Fruit fly (Drosophila melanogaster) whole organism, prepupa: ENCODE data around the gene Stt3A.

Experiments used
- Blimp-1 ChIP-seq: fragments of 200-800 bp; sonication (Bioruptor generic); optimal IDR thresholded peaks from 3 replicates; lab custom pipeline; 2017; ENCODE audit warnings: missing biosample characterization, missing genetic modification characterization, mild to moderate bottlenecking, moderate library complexity, missing genetic modification reagents
- CG10631 ChIP-seq: fragments of 200-800 bp; sonication (Bioruptor generic); optimal IDR thresholded peaks from 2 replicates; lab custom pipeline; 2016; ENCODE audit warnings: missing biosample characterization, missing genetic modification characterization
- CG11294 ChIP-seq: fragments of 200-800 bp; sonication (Bioruptor generic); IDR thresholded peaks from 2 replicates; pipeline ENCODE4 v1.3.6; 2022; ENCODE audit warnings: missing biosample characterization, missing genetic modification characterization
- CG11762 ChIP-seq: fragments of 200-800 bp; sonication (Bioruptor generic); optimal IDR thresholded peaks from 3 replicates; lab custom pipeline; 2016; ENCODE audit warnings: missing biosample characterization, missing genetic modification characterization; ENCODE audit not compliant: insufficient read depth
- CG11902 ChIP-seq: fragments of 200-800 bp; sonication (Bioruptor generic); optimal IDR thresholded peaks from 3 replicates; lab custom pipeline; 2016; ENCODE audit warnings: missing biosample characterization, missing genetic modification characterization
- CG15336 ChIP-seq: fragments of 200-800 bp; sonication (Bioruptor generic); IDR thresholded peaks from 2 replicates; pipeline ENCODE4 v1.3.6; 2022; ENCODE audit warnings: missing biosample characterization, missing genetic modification characterization
- CG1621 ChIP-seq: fragments of 200-800 bp; sonication (Bioruptor generic); optimal IDR thresholded peaks from 3 replicates; lab custom pipeline; 2018; ENCODE audit warnings: missing biosample characterization, mild to moderate bottlenecking, missing genetic modification characterization
- CG16779 ChIP-seq: fragments of 200-800 bp; sonication (Bioruptor generic); optimal IDR thresholded peaks from 3 replicates; lab custom pipeline; 2017; ENCODE audit warnings: missing biosample characterization, mild to moderate bottlenecking, missing genetic modification characterization
- CG3032 ChIP-seq: fragments of 200-800 bp; optimal IDR thresholded peaks from 2 replicates; lab custom pipeline; 2019; ENCODE audit warnings: missing biosample characterization, mild to moderate bottlenecking, missing genetic modification characterization, moderate library complexity
- CG32006 ChIP-seq: fragments of 200-800 bp; sonication (Bioruptor generic); optimal IDR thresholded peaks from 3 replicates; lab custom pipeline; 2017; ENCODE audit warnings: missing biosample characterization, mild to moderate bottlenecking, missing genetic modification characterization
- CG3919 ChIP-seq: fragments of 200-800 bp; sonication (Bioruptor generic); optimal IDR thresholded peaks from 3 replicates; lab custom pipeline; 2016; ENCODE audit warnings: missing biosample characterization, missing genetic modification characterization
- CG6163 ChIP-seq: fragments of 200-800 bp; sonication (Bioruptor generic); IDR thresholded peaks from 3 replicates; pipeline ENCODE4 v1.3.6; 2022; ENCODE audit warnings: missing biosample characterization, missing genetic modification characterization
- CG6276 ChIP-seq: fragments of 200-800 bp; sonication (Bioruptor generic); optimal IDR thresholded peaks from 2 replicates; lab custom pipeline; 2017; ENCODE audit warnings: missing biosample characterization, mild to moderate bottlenecking, missing genetic modification characterization
- CG6792 ChIP-seq: fragments of 200-800 bp; sonication (Bioruptor generic); optimal IDR thresholded peaks from 3 replicates; lab custom pipeline; 2016; ENCODE audit warnings: missing biosample characterization, missing genetic modification characterization
- CG6808 ChIP-seq: fragments of 200-800 bp; sonication (Bioruptor generic); optimal IDR thresholded peaks from 3 replicates; lab custom pipeline; 2017; ENCODE audit warnings: missing biosample characterization, missing genetic modification characterization, mild to moderate bottlenecking, moderate library complexity, missing genetic modification reagents
- CG7368 ChIP-seq: fragments of 200-800 bp; sonication (Bioruptor generic); optimal IDR thresholded peaks from 3 replicates; lab custom pipeline; 2016; ENCODE audit warnings: missing biosample characterization, missing genetic modification characterization
- CG8119 ChIP-seq: fragments of 200-800 bp; sonication (Bioruptor generic); IDR thresholded peaks from 3 replicates; pipeline ENCODE4 v1.3.6; 2022; ENCODE audit warnings: missing biosample characterization, missing genetic modification characterization
- CG8632 ChIP-seq: fragments of 200-800 bp; sonication (Bioruptor generic); optimal IDR thresholded peaks from 3 replicates; lab custom pipeline; 2016; ENCODE audit warnings: missing biosample characterization, missing genetic modification characterization
- CG9139 ChIP-seq: fragments of 200-800 bp; sonication (Bioruptor generic); optimal IDR thresholded peaks from 3 replicates; lab custom pipeline; 2017; ENCODE audit warnings: missing biosample characterization, mild to moderate bottlenecking, missing genetic modification characterization
- Eip78C ChIP-seq: fragments of 200-800 bp; sonication (Bioruptor generic); peaks from one replicate; lab custom pipeline; 2016; ENCODE audit warnings: missing biosample characterization, missing genetic modification characterization
- Eip93F ChIP-seq: fragments of 200-800 bp; sonication (Bioruptor generic); optimal IDR thresholded peaks from 2 replicates; lab custom pipeline; 2016; ENCODE audit warnings: missing biosample characterization, mild to moderate bottlenecking, missing genetic modification characterization
- Ets96B ChIP-seq: fragments of 200-800 bp; optimal IDR thresholded peaks from 2 replicates; lab custom pipeline; 2019; ENCODE audit warnings: missing biosample characterization, mild to moderate bottlenecking, missing genetic modification characterization, moderate library complexity
- Gug ChIP-seq: fragments of 200-800 bp; sonication (Bioruptor generic); IDR thresholded peaks from 2 replicates; pipeline ENCODE4 v1.3.6; 2022; ENCODE audit warnings: missing biosample characterization, missing genetic modification characterization
- Hr39 ChIP-seq: fragments of 200-800 bp; sonication (Bioruptor generic); optimal IDR thresholded peaks from 2 replicates; lab custom pipeline; 2016; ENCODE audit warnings: missing biosample characterization, missing genetic modification characterization
- Lpt ChIP-seq: fragments of 200-800 bp; sonication (Bioruptor generic); optimal IDR thresholded peaks from 3 replicates; lab custom pipeline; 2016; ENCODE audit warnings: missing biosample characterization, missing genetic modification characterization
- Met ChIP-seq: fragments of 200-800 bp; sonication (Bioruptor generic); optimal IDR thresholded peaks from 3 replicates; lab custom pipeline; 2016; ENCODE audit warnings: missing biosample characterization, missing genetic modification characterization
- Sox14 ChIP-seq: fragments of 200-800 bp; sonication (Bioruptor generic); optimal IDR thresholded peaks from 3 replicates; lab custom pipeline; 2016; ENCODE audit warnings: missing biosample characterization, missing genetic modification characterization
- Sox15 ChIP-seq: fragments of 200-800 bp; sonication (Bioruptor generic); optimal IDR thresholded peaks from 3 replicates; lab custom pipeline; 2016; ENCODE audit warnings: missing biosample characterization, missing genetic modification characterization
- achi ChIP-seq: fragments of 200-800 bp; sonication (Bioruptor generic); optimal IDR thresholded peaks from 3 replicates; lab custom pipeline; 2016; ENCODE audit warnings: missing biosample characterization, missing genetic modification characterization
- acj6 ChIP-seq: fragments of 200-800 bp; sonication (Bioruptor generic); optimal IDR thresholded peaks from 3 replicates; lab custom pipeline; 2016; ENCODE audit warnings: missing biosample characterization, missing genetic modification characterization
- dac ChIP-seq: fragments of 200-800 bp; sonication (Bioruptor generic); optimal IDR thresholded peaks from 2 replicates; lab custom pipeline; 2017; ENCODE audit warnings: missing biosample characterization, mild to moderate bottlenecking, missing genetic modification characterization
- dsx ChIP-seq: fragments of 200-800 bp; optimal IDR thresholded peaks from 3 replicates; lab custom pipeline; 2019; ENCODE audit warnings: missing biosample characterization, mild to moderate bottlenecking, missing genetic modification characterization, moderate library complexity; ENCODE audit not compliant: poor library complexity, severe bottlenecking
- eg ChIP-seq: fragments of 200-800 bp; sonication (Bioruptor generic); IDR thresholded peaks from 3 replicates; pipeline ENCODE4 v1.3.6; 2022; ENCODE audit warnings: missing biosample characterization, missing genetic modification characterization
- esn ChIP-seq: fragments of 200-800 bp; sonication (Bioruptor generic); optimal IDR thresholded peaks from 2 replicates; lab custom pipeline; 2016; ENCODE audit warnings: missing biosample characterization, mild to moderate bottlenecking, missing genetic modification characterization, moderate library complexity
- fd85E ChIP-seq: fragments of 200-800 bp; sonication (Bioruptor generic); optimal IDR thresholded peaks from 3 replicates; lab custom pipeline; 2016; ENCODE audit warnings: missing biosample characterization, missing genetic modification characterization
- lz ChIP-seq: fragments of 200-800 bp; sonication (Bioruptor generic); optimal IDR thresholded peaks from 3 replicates; lab custom pipeline; 2016; ENCODE audit warnings: missing biosample characterization, missing genetic modification characterization
- net ChIP-seq: fragments of 200-800 bp; sonication (Bioruptor generic); optimal IDR thresholded peaks from 3 replicates; lab custom pipeline; 2016; ENCODE audit warnings: missing biosample characterization, missing genetic modification characterization
- pdm3 ChIP-seq: fragments of 200-800 bp; sonication (Bioruptor generic); optimal IDR thresholded peaks from 3 replicates; lab custom pipeline; 2016; ENCODE audit warnings: missing biosample characterization, missing genetic modification characterization
- spab ChIP-seq: fragments of 200-800 bp; sonication (Bioruptor generic); optimal IDR thresholded peaks from 2 replicates; lab custom pipeline; 2017; ENCODE audit warnings: missing biosample characterization, mild to moderate bottlenecking, missing genetic modification characterization, missing genetic modification reagents
- ss ChIP-seq, 2 experiments: fragments of 200-800 bp; sonication (Bioruptor generic); optimal IDR thresholded peaks; 2 replicates in 1 of 2; 3 replicates in 1 of 2; lab custom pipeline; 2017 to 2018; ENCODE audit warnings: mild to moderate bottlenecking in 2 of 2, missing biosample characterization in 2 of 2, missing genetic modification characterization in 2 of 2, moderate library complexity in 1 of 2
- svp ChIP-seq: fragments of 200-800 bp; sonication (Bioruptor generic); peaks from one replicate; lab custom pipeline; 2016; ENCODE audit warnings: missing biosample characterization, missing genetic modification characterization
- vri ChIP-seq: fragments of 200-800 bp; sonication (Bioruptor generic); optimal IDR thresholded peaks from 3 replicates; lab custom pipeline; 2016; ENCODE audit warnings: missing biosample characterization, mild to moderate bottlenecking, missing genetic modification characterization

Stt3A gene

DNA sequence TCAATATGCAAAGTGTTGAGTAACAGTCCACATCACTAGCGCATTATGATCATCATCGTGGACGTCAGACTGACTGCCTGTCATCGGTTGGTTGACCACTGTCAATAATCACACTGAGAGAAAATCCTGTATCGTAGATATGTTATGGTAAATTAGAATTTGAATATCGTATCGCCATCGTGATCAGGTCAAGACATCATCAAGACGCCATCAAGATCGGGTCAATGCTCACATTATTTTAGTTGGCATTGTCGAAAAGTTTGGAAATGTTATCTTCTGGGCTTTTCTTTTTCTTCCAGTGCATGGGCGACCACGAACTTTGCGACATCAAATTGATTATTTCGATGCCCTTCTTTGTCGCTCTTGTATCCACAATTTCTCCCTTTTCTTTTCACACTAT, 5.3 kb upstream of the Stt3A start (continued):
- TF ChIP-seq CG10631 (GFP tag; lab: Kevin White, UChicago) (peak; percentile 80), net (peak; percentile 80), CG3032 (peak; percentile 63), CG32006 (GFP tag; lab: Kevin White, UChicago) (peak; percentile 84), Sox14 (GFP tag; lab: Kevin White, UChicago) (peak; percentile 91), dsx (GFP tag; lab: Kevin White, UChicago) (peak; percentile 66), Eip93F (GFP tag; lab: Kevin White, UChicago) (peak; percentile 14), Blimp-1 (GFP tag; lab: Kevin White, UChicago) (peak; percentile 59), CG11902 (GFP tag; lab: Kevin White, UChicago) (peak; percentile 65), CG8632 (GFP tag; lab: Kevin White, UChicago) (peak; percentile 87), fd85E (peak; percentile 66), Sox15 (peak; percentile 79), Hr39 (GFP tag; lab: Kevin White, UChicago) (peak; percentile 89), CG7368 (GFP tag; lab: Kevin White, UChicago) (peak; percentile 77), CG6276 (GFP tag; lab: Kevin White, UChicago) (peak; percentile 77), spab (peak; percentile 56)

DNA sequence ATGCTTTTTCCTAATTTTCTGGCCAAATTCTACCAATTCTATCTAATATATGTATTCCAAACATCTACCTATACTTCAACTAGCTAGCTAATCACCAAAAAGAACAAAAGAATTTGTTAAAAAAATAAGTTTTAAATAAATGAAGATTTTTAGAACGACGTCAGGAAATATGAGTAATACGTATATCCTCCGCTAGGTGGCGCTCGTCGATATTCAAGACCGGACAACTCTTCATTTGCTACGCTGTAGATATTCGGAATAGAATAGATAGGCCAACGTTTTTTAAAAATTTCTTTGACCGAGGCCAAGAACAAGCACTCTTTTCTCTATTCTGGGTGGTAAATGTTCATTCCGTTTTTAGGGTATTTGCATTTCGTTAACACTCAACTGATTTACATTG, 4.7 kb upstream of the Stt3A start:
- peak; percentile 28 for TF ChIP-seq Eip78C (GFP tag; lab: Kevin White, UChicago)
- TF ChIP-seq Ets96B = no peak
- TF ChIP-seq, all 60 proteins: peak for 1

DNA sequence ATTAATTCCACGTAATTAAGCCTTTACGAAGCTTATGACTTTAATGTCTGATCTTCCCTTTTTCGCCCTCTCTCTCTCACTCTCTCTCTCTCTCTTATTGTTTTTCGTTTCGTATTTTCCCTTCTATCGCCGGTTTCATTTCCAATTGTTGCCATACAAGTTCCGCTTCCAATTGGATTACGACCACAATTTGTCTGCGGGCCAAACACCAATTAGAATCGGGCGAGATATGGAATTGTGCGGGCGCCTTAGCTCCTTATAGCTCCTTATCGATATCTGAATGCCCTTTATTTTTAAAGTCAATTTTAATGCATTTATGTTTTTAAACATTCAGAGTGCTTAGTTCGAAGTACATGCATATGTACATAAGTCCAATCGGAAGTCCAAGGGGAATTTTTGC, 3.0 kb upstream of the Stt3A start:
- no peak for TF ChIP-seq Sox15
- no peak for TF ChIP-seq CG32006 (GFP tag; lab: Kevin White, UChicago)

DNA sequence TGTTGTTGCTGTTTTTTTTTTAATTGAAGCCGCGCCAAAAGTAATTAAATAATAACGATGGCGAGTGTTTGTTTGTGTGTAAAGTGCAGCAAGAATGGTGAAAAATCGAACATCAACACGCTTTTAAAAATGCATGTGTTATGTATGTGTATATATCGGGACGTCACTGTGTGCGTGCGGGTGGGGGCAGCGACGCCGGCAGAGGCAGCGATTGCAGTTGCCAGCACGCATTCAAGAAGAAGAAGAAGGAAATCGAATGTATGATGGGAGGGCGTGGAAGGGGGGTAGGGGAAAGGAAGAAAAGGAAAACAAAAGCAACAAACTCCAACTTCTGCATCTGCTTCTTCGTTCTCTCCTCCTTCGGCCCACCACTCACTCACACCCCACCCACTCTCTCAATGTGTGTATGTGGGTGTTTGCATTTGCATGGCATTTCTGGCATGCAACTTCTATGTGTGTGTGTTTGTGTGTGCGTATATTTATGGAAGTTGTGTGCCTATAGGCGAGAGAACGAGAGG, 1.3 kb upstream of the Stt3A start:
- peak; percentile 55 for TF ChIP-seq svp (GFP tag; lab: Kevin White, UChicago)
- TF ChIP-seq CG11294 (GFP tag; lab: Robert Waterston, UW) = no peak
- TF ChIP-seq CG3919 (GFP tag; lab: Kevin White, UChicago) = no peak
- TF ChIP-seq dsx (GFP tag; lab: Kevin White, UChicago) = peak; percentile 73
- TF ChIP-seq Lpt (GFP tag; lab: Kevin White, UChicago) = peak; percentile 37
- TF ChIP-seq Blimp-1 (GFP tag; lab: Kevin White, UChicago) = peak; percentile 6
- TF ChIP-seq CG32006 (GFP tag; lab: Kevin White, UChicago) = peak; percentile 10
- TF ChIP-seq dac (GFP tag; lab: Kevin White, UChicago) = no peak
- TF ChIP-seq vri (GFP tag; lab: Kevin White, UChicago) = no peak
- no peak for TF ChIP-seq pdm3 (GFP tag; lab: Kevin White, UChicago)
- TF ChIP-seq ss (GFP tag; optimal IDR thresholded peaks at IDR 0.05; lab: Kevin White, UChicago) = peak; percentile 78 to 91
- TF ChIP-seq achi (GFP tag; lab: Kevin White, UChicago) = peak; percentile 8
- peak; percentile 8 for TF ChIP-seq CG6792
- TF ChIP-seq CG10631 (GFP tag; lab: Kevin White, UChicago) = no peak
- TF ChIP-seq CG8119 (GFP tag; lab: Robert Waterston, UW) = peak; percentile 58; the same call in 2 of the 3 replicates
- TF ChIP-seq Gug (GFP tag; lab: Robert Waterston, UW) = peak; percentile 28; the same call in 1 of the 2 replicates
- TF ChIP-seq CG16779 = peak; percentile 59
- no peak for TF ChIP-seq esn
- peak; percentile 63 for TF ChIP-seq CG15336 (GFP tag; lab: Robert Waterston, UW)
- peak; percentile 38 for TF ChIP-seq CG3032
- no peak for TF ChIP-seq acj6 (GFP tag; lab: Kevin White, UChicago)
- peak; percentile 10 for TF ChIP-seq CG6276 (GFP tag; lab: Kevin White, UChicago)
- peak; percentile 37 for TF ChIP-seq Ets96B
- TF ChIP-seq CG6163 (GFP tag; lab: Robert Waterston, UW) = peak; percentile 72; the same call in 2 of the 3 replicates
- TF ChIP-seq CG9139 = peak; percentile 56
- peak; percentile 70; the same call in 1 of the 3 replicates for TF ChIP-seq eg (GFP tag; lab: Robert Waterston, UW)
- TF ChIP-seq lz (GFP tag; lab: Kevin White, UChicago) = no peak
- no peak for TF ChIP-seq CG11762 (GFP tag; lab: Kevin White, UChicago)
- peak; percentile 62 for TF ChIP-seq CG6808 (GFP tag; lab: Kevin White, UChicago)
- TF ChIP-seq CG1621 (tag; lab: Kevin White, UChicago) = peak; percentile 23
- no peak for TF ChIP-seq Met (GFP tag; lab: Kevin White, UChicago)
